Worm (Caenorhabditis elegans) whole organism, L1 larva: Measurements from ENCODE around the gene srx-128.

Experiments
- dsc-1 ChIP-seq: sonication (generic microtip); optimal IDR thresholded peaks from 2 replicates; lab custom pipeline; 2016; ENCODE audit warnings: mild to moderate bottlenecking, missing genetic modification characterization, missing compliant biosample characterization
- fos-1 ChIP-seq: fragments of 150-350 bp; optimal IDR thresholded peaks from 2 replicates; lab custom pipeline; 2014; ENCODE audit warnings: missing biosample characterization, missing genetic modification characterization
- lin-13 ChIP-seq: fragments of 150-350 bp; optimal IDR thresholded peaks from 2 replicates; lab custom pipeline; 2014; ENCODE audit warnings: missing biosample characterization, missing genetic modification reagents, missing genetic modification characterization
- nhr-11 ChIP-seq: fragments of 150-350 bp; optimal IDR thresholded peaks from 2 replicates; lab custom pipeline; 2014; ENCODE audit warnings: missing biosample characterization, missing genetic modification characterization
- snpc-4 ChIP-seq: fragments of 150-350 bp; optimal IDR thresholded peaks from 2 replicates; lab custom pipeline; 2014; ENCODE audit warnings: missing biosample characterization, missing genetic modification characterization
- vab-15 ChIP-seq: sonication (generic microtip); optimal IDR thresholded peaks from 2 replicates; lab custom pipeline; 2017; ENCODE audit warnings: missing genotype, mild to moderate bottlenecking, missing genetic modification characterization, missing compliant biosample characterization
- zag-1 ChIP-seq: fragments of 150-350 bp; optimal IDR thresholded peaks from 2 replicates; lab custom pipeline; 2014; ENCODE audit warnings: missing biosample characterization, missing genetic modification characterization
- zip-4 ChIP-seq: fragments of 200-800 bp; sonication (Bioruptor generic); optimal IDR thresholded peaks from 2 replicates; lab custom pipeline; 2018; ENCODE audit warnings: mild to moderate bottlenecking, missing genetic modification characterization, moderate library complexity, missing compliant biosample characterization

DNA sequence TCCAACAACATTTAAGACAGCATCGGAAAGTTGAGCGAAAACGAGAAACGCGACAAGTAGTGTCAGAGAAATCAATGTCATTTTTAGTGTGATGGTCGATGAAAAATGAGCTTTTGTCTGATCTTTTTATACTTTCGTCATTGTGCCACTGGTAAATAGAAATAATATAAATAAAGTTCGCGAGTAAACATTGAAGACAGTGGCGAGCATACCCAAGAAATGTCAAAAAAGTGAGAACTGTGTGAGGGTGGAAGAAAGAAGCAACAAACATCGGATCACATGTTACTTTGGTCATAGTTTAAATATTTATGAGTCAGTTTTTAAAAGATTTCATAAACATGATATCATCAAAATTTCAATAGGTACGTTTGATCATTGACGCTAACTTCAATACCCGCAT lies 17.0 kb downstream of the srx-128 start, which contains the start of gene ttr-21:
- TF ChIP-seq nhr-11 (no peak), snpc-4 (tag; lab: Kevin White, UChicago) (no peak), vab-15 (no peak), dsc-1 (tag; lab: Kevin White, UChicago) (no peak), lin-13 (no peak), zag-1 (tag; lab: Kevin White, UChicago) (no peak), zip-4 (GFP tag; lab: Kevin White, UChicago) (no peak), fos-1 (tag; lab: Kevin White, UChicago) (no peak)
